Worm (Caenorhabditis elegans) whole organism, young adult: ENCODE data around the gene M60.4.

Source experiments
- C17E4.6 ChIP-seq: fragments of 200-800 bp; sonication (Bioruptor generic); IDR thresholded peaks from 2 replicates; pipeline ENCODE4 v1.3.6; 2022; ENCODE audit warnings: missing genetic modification reagents, missing genetic modification characterization, missing compliant biosample characterization
- F52B5.7 ChIP-seq: sonication (generic microtip); optimal IDR thresholded peaks from 2 replicates; lab custom pipeline; 2016; ENCODE audit warnings: mild to moderate bottlenecking, missing genetic modification characterization, missing compliant biosample characterization
- F55B11.4 ChIP-seq: sonication (generic microtip); optimal IDR thresholded peaks from 2 replicates; lab custom pipeline; 2016; ENCODE audit warnings: missing compliant biosample characterization, missing genetic modification characterization, borderline replicate concordance; ENCODE audit not compliant: insufficient read depth
- K11D2.4 ChIP-seq: fragments of 200-800 bp; sonication (Bioruptor generic); IDR thresholded peaks from 2 replicates; pipeline ENCODE4 v1.3.6; 2022; ENCODE audit warnings: missing genetic modification reagents, missing genetic modification characterization, missing compliant biosample characterization
- Y95B8A.8 ChIP-seq: fragments of 200-800 bp; sonication (Bioruptor generic); IDR thresholded peaks from 2 replicates; pipeline ENCODE4 v1.3.6; 2022; ENCODE audit warnings: missing genetic modification reagents, missing genetic modification characterization, missing compliant biosample characterization
- bed-2 ChIP-seq: fragments of 200-800 bp; sonication (Bioruptor generic); IDR thresholded peaks from 2 replicates; pipeline ENCODE4 v1.3.6; 2022; ENCODE audit warnings: missing genetic modification reagents, missing genetic modification characterization, missing compliant biosample characterization
- ceh-27 ChIP-seq: fragments of 200-800 bp; sonication (Bioruptor generic); optimal IDR thresholded peaks from 2 replicates; lab custom pipeline; 2018; ENCODE audit warnings: mild to moderate bottlenecking, missing genetic modification characterization, moderate library complexity, missing compliant biosample characterization
- efl-1 ChIP-seq: fragments of 150-350 bp; optimal IDR thresholded peaks from 2 replicates; lab custom pipeline; 2014; ENCODE audit warnings: missing biosample characterization, missing genetic modification reagents, missing genetic modification characterization
- egl-44 ChIP-seq: fragments of 200-800 bp; sonication (Bioruptor generic); IDR thresholded peaks from 2 replicates; pipeline ENCODE4 v1.3.6; 2022; ENCODE audit warnings: missing genetic modification reagents, missing genetic modification characterization, missing compliant biosample characterization
- let-526 ChIP-seq: fragments of 200-800 bp; sonication (Bioruptor generic); IDR thresholded peaks from 2 replicates; pipeline ENCODE4 v1.3.6; 2022; ENCODE audit warnings: missing genetic modification reagents, missing genetic modification characterization, missing compliant biosample characterization
- nfya-1 ChIP-seq: sonication (generic microtip); optimal IDR thresholded peaks from 2 replicates; lab custom pipeline; 2017; ENCODE audit warnings: antibody characterized with exemption, missing compliant biosample characterization, missing genetic modification characterization, borderline replicate concordance; ENCODE audit not compliant: insufficient read depth
- unc-62 ChIP-seq: fragments of 150-350 bp; optimal IDR thresholded peaks from 2 replicates; lab custom pipeline; 2014; ENCODE audit warnings: missing biosample characterization, missing genetic modification reagents, missing genetic modification characterization

ce11 chrX:8273496-8273895 lies 37.4 kb upstream of the M60.4 start:
- no peak for TF ChIP-seq Y95B8A.8
- no peak for TF ChIP-seq nfya-1 (tag; lab: Kevin White, UChicago)
- TF ChIP-seq egl-44 (GFP tag; lab: Robert Waterston, UW) = no peak
- no peak for TF ChIP-seq let-526 (GFP tag; lab: Robert Waterston, UW)
- no peak for TF ChIP-seq F55B11.4 (tag; lab: Kevin White, UChicago)
- TF ChIP-seq F52B5.7 (tag; lab: Kevin White, UChicago) = no peak
- TF ChIP-seq K11D2.4 = no peak
- TF ChIP-seq C17E4.6 = no peak
- TF ChIP-seq ceh-27 (GFP tag; lab: Kevin White, UChicago) = no peak
- TF ChIP-seq efl-1 (GFP tag; lab: Kevin White, UChicago) = no peak
- TF ChIP-seq unc-62 = no peak
- TF ChIP-seq bed-2 (GFP tag; lab: Robert Waterston, UW) = no peak
